Worm (Caenorhabditis elegans) whole organism, midembryonic: Measurements from ENCODE around the gene C06A1.3.

Experiments used
- cog-1 ChIP-seq: sonication (generic microtip); optimal IDR thresholded peaks from 2 replicates; lab custom pipeline; 2016; ENCODE audit warnings: missing genetic modification characterization, missing compliant biosample characterization
- flt-1 ChIP-seq: fragments of 200-800 bp; sonication (Bioruptor generic); IDR thresholded peaks from 2 replicates; pipeline ENCODE4 v1.3.6; 2022; ENCODE audit warnings: missing genetic modification characterization, missing compliant biosample characterization
- med-1 ChIP-seq: sonication (generic microtip); optimal IDR thresholded peaks from 2 replicates; lab custom pipeline; 2017; ENCODE audit warnings: missing genetic modification characterization, mild to moderate bottlenecking, missing compliant biosample characterization, antibody characterized with exemption, missing genetic modification reagents; ENCODE audit not compliant: insufficient read depth
- ref-1 ChIP-seq: fragments of 200-800 bp; sonication (Bioruptor generic); conservative IDR thresholded peaks from 2 replicates; pipeline ENCODE4 v1.3.6; 2022; ENCODE audit warnings: missing genetic modification reagents, missing genetic modification characterization, missing compliant biosample characterization
- tab-1 ChIP-seq: fragments of 200-800 bp; sonication (Bioruptor generic); IDR thresholded peaks from 2 replicates; pipeline ENCODE4 v1.3.6; 2022; ENCODE audit warnings: missing genetic modification characterization, missing compliant biosample characterization

DNA sequence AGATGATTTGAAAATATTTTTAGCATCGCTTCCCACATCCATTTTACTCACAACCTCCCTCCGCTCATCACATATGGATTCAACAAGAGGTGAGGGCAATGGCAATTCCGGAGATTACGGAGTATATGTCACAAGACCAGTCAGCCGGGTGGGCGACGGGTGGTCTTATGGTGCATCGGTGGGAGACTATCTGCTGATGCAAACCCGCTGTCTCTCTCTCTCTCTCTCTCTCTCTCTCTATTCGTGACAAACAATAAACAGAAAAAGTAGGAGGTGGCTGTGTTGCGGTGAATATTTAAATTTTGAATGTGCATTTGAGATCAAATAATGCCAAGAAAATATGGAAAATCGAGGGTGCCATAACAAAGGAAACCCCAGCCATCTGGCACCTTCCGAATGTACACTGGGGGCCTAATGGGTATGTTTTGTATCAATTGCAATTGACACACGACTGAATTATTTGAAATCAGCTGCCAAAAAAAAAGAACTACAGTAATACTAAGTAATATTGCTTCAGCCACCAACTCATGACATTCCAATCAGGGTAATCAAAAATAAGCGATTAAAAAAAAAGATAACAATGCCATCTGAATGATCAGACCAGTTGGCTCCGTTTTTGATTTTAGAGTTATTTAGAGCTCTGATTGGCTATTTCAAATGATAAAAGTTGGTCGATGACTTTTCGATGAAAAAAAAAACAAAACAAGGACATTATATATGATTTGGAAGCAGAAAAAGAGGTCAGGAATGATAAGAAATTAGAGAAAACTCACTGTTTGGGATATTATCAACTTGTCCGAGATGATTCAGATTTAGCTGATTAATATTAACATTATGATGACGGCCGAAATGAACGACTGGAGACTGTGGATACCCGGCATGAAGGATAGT is 24.0 kb upstream of the C06A1.3 start:
- TF ChIP-seq tab-1 (no peak), med-1 (GFP tag; lab: Kevin White, UChicago) (no peak), flt-1 (GFP tag; lab: Robert Waterston, UW) (peak; percentile 45; the same call in 1 of the 2 replicates), ref-1 (GFP tag; lab: Robert Waterston, UW) (no peak), cog-1 (tag; lab: Kevin White, UChicago) (no peak)
